Fruit fly (Drosophila melanogaster) Kc167 (cell line): ENCODE measurements around the gene Hph.

Source experiments
- Myc ChIP-seq: fragments of >200 bp; optimal IDR thresholded peaks from 2 replicates; lab custom pipeline; 2017; ENCODE audit warnings: missing external identifiers
- Sin3A ChIP-seq: fragments of >200 bp; optimal IDR thresholded peaks from 2 replicates; lab custom pipeline; 2018; ENCODE audit warnings: missing external identifiers
- h ChIP-seq: fragments of >200 bp; optimal IDR thresholded peaks from 3 replicates; lab custom pipeline; 2018; ENCODE audit warnings: missing external identifiers
- insv ChIP-seq: fragments of >200 bp; optimal IDR thresholded peaks from 3 replicates; lab custom pipeline; 2018; ENCODE audit warnings: missing external identifiers
- psq ChIP-seq: fragments of >200 bp; optimal IDR thresholded peaks from 2 replicates; lab custom pipeline; 2017; ENCODE audit warnings: missing external identifiers
- ttk ChIP-seq: sonication (Bioruptor generic); optimal IDR thresholded peaks from 2 replicates; lab custom pipeline; 2017; ENCODE audit warnings: missing external identifiers

The Hph gene

DNA sequence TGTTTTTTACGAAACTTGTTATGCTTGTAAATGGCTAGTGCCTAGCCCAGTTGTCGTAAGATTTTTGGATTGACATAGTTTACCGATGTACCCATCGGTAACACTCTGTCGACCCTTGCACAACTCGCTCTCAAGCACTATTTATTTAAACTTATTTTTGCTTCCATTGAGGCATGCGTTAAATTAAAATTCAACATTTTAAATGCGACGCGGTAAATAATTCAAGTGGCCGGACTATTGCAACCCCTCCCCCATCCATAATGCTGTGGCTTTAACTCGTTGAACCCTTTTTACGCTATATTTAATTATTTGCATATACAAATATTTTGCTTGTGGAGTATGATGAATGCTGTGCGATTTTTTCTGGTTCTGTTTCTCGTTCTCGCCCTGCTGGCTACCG lies 7.5 kb upstream of the Hph start:
- no peak for TF ChIP-seq h (lab: Kevin White, UChicago)
- no peak for TF ChIP-seq psq (lab: Kevin White, UChicago)
- TF ChIP-seq insv (lab: Kevin White, UChicago): no peak
- TF ChIP-seq Myc (lab: Kevin White, UChicago): no peak
- no peak for TF ChIP-seq ttk (lab: Kevin White, UChicago)
- no peak for TF ChIP-seq Sin3A (lab: Kevin White, UChicago)

DNA sequence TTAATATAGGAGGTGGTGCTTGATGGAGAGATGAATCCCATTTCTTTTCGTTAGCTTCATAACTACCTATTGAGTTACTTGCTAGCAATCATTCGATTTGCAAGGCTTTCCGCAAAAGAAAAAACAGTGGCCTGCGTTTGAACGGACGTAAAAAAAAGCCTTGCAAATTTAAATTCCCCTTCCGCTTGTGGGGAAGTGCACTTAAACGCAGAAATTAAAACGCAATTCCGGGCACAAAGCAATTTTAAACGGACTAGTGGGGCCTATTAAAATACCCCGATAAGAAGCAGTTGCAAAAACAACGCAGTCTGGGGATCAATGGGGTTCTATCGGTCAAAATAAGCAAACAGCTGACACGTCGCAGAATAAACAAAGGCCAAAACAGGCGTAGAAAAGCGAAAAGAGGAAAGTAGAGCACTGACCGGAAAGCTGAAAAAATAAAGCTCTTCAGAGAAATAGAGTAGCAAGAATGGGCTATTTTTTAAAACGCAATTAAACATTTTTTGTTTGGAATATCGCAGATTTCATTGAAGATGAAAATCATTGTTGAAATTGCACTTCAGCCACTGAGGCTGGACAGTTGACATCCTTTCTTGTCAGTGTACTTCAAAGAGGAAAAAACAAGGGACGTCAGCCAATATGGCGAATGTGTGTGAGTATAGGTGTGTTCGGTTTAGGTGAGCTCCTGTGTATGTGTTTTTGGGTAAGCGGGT lies 6.2 kb upstream of the Hph start:
- no peak for TF ChIP-seq ttk (lab: Kevin White, UChicago)
- TF ChIP-seq h (lab: Kevin White, UChicago): no peak
- TF ChIP-seq insv (lab: Kevin White, UChicago): no peak
- TF ChIP-seq psq (lab: Kevin White, UChicago): no peak
- TF ChIP-seq Sin3A (lab: Kevin White, UChicago): no peak
- TF ChIP-seq Myc (lab: Kevin White, UChicago): no peak

DNA sequence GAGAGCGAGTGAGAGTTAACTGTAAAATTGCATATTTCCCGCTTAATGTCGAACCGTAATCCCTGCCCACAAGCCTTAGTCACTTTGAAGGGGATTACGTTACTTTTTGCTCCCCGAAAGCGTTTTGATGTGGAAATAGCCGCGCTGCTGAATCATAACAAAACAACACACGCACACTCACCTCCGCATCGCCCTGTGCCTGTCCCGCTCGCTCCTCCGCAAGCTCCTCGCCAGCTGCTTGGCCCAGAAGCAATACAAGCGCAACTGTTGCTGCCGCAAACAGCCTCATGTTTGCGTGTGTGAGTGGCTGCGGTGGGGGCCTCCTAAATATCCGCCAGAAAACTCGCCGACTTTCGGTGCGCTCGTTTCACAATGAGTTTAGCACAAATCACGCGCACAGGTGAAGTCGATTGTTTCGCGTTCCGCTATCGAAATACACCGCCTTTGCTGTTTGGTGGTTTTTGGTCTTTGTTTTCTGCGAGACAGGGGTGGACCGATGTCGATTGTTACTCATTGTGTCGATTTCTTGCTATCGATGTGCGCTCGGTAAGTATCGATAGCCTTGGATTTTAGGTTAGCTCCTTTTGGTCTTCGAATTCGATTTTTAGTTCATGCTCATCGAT lies 5.5 kb upstream of the Hph start, which contains the start of gene CtsF:
Gene CtsF, minus strand, starts transcription at position 503 of the 623 bp plus-strand sequence.
- TF ChIP-seq psq (lab: Kevin White, UChicago): no peak
- TF ChIP-seq h (lab: Kevin White, UChicago): no peak
- no peak for TF ChIP-seq ttk (lab: Kevin White, UChicago)
- TF ChIP-seq Myc (lab: Kevin White, UChicago): no peak
- TF ChIP-seq insv (lab: Kevin White, UChicago): no peak
- TF ChIP-seq Sin3A (lab: Kevin White, UChicago): no peak

DNA sequence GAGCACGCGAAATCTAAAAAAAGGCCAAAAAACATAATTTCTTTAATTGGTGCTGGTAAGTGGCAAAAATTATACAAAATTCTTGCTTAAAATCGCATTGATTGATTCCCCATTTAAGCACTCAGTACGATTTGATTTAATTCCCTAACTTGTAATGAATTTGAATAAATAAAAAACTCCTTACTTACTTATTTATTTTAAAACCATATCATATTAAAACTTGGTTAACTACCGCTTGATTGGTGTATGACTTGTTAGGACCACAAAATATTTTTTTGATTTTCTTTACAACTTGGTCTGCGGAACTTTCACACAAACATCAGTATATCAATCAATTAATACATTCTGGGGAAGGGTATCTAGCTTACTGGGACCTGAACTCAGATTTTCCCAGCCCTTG lies 4.0 kb upstream of the Hph start, which contains the start of gene CG1113:
Gene CG1113, plus strand, starts transcription at position 301 of the 400 bp plus-strand sequence.
- TF ChIP-seq psq (lab: Kevin White, UChicago) (no peak), Sin3A (lab: Kevin White, UChicago) (no peak), h (lab: Kevin White, UChicago) (no peak), ttk (lab: Kevin White, UChicago) (no peak), Myc (lab: Kevin White, UChicago) (no peak), insv (lab: Kevin White, UChicago) (no peak)

DNA sequence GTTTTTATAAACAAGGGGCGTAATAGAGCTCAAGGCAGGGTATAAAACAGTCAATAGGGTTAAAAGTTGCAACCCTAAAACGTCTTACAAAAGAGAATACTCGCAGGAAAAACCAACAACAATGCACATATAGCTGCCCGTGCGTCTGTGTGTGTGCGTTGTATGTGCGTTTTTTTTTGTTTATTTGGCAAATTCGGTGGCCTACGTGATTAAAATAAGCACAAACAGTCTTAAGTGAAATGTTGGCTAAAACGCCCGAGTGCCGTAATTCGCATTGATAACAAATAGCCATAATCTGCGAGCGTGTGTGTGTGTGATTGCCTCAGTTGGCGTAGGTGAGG lies 280 bp downstream of the Hph start:
- TF ChIP-seq insv (lab: Kevin White, UChicago) (no peak), Sin3A (lab: Kevin White, UChicago) (no peak), psq (lab: Kevin White, UChicago) (no peak), h (lab: Kevin White, UChicago) (no peak)

DNA sequence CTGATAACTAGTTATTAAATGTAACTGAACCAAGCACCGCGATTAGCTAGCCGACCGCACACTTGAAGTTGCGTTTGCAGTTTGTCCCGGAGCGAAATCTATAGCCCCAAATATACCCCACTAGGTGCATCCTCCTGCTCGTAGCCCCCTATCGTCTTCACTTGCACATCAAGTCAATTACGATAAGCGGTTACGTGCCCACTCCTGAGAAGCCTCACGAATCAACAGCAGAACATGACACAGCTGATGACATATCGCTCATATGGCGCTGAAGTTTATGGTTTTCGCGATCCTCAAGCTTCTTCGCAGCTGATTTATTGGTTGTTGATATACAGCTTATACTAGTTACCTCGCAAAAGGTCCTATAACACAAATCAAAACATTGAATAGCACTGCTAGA lies 4.4 kb downstream of the Hph start:
- TF ChIP-seq psq (lab: Kevin White, UChicago) (no peak), ttk (lab: Kevin White, UChicago) (no peak), Myc (lab: Kevin White, UChicago) (no peak), h (lab: Kevin White, UChicago) (no peak), Sin3A (lab: Kevin White, UChicago) (no peak), insv (lab: Kevin White, UChicago) (no peak)

DNA sequence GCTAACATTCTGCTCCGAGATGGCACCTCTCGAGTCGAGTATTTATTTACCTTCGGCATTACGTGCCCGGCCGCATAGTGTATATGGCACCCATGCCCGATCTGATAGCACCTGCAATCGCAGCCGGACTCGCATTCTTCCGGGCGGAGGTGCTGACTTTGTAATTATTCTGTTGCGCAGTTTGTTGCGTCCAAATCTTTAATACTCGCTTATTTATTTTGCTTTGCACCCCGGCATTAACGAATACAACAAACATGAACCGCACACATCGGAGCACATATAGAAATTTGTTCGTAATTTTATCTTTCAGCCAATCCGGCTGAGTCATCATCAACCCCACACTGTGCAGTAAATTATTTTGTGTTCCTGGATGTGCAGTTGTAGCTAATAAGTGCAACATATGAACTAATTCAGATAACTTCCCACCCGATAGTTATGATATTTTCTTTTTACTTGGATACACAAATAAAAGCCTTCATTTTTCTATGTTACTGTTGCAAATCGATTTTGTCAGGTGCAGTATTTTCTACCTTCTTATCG lies 5.2 kb downstream of the Hph start:
- TF ChIP-seq insv (lab: Kevin White, UChicago) (no peak), psq (lab: Kevin White, UChicago) (no peak), Myc (lab: Kevin White, UChicago) (no peak), ttk (lab: Kevin White, UChicago) (no peak), Sin3A (lab: Kevin White, UChicago) (no peak), h (lab: Kevin White, UChicago) (no peak)

DNA sequence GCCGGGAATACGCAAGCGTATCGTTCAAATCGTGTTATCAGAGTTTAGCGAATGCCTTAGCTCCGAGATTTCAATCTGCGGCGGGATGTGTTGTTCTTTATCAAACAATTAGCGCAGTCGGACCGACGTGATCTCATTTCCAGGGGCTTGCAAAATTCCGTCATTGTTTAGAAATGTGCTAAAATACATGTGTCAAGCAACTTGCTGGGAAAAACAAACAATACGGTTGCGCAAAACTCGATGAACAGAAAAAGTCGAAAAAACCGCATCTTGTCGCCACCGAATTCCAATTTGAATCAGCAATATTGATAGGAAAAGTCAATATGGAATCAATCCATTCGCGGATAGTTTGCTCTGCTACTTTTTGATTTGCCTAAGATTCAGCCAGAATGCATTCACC lies 5.8 kb downstream of the Hph start, which contains the start of gene Tim17a2:
Gene Tim17a2, minus strand, starts transcription at position 101 of the 400 bp plus-strand sequence.
- no peak for TF ChIP-seq h (lab: Kevin White, UChicago)
- TF ChIP-seq Sin3A (lab: Kevin White, UChicago): no peak
- TF ChIP-seq psq (lab: Kevin White, UChicago): no peak
- TF ChIP-seq insv (lab: Kevin White, UChicago): no peak
- TF ChIP-seq Myc (lab: Kevin White, UChicago): no peak
- TF ChIP-seq ttk (lab: Kevin White, UChicago): no peak

DNA sequence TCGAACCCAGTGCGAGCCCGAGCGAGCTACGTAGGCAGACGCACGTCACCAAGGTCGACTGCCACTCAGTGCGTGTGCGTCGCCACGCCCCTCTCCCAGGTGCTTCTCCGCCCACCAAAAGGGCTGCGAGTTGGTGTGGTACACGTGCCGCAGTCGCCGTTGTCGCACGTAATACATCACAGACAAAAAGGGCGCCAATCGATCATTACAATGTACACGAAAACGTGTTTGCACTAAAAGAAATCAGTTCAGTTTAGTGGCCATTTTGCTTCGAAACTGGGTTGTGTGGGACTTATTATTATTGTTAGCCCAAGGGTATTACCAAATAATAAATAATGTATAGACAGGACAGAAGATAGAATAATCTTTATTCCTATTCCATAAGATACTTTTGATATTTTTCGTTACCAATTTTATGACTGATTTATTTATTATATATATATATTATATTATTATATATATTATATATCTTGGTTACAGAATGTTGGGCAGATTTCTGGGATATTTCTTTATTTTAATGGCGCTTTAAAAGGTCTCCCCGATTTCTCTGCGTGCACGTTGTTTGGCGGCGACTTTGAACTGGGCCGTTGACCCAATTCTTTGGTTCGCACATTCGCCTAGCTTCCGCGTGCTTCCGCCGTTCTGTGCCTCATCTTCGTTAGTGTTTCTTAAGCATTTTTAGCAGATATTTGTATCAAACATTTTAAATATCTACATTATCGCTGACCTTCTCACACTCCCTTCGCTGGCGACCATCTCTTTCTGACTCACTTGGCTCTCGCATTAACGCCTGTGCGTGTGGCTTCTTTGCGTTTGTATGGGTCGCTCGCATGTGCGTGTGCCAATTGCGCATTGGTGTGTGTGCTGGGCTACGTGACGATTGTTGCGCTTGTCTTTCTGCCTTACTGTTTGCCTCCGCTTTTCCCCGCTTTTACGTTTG lies 6.7 kb downstream of the Hph start:
- TF ChIP-seq insv (lab: Kevin White, UChicago): no peak
- no peak for TF ChIP-seq h (lab: Kevin White, UChicago)
- TF ChIP-seq Sin3A (lab: Kevin White, UChicago): no peak
- TF ChIP-seq Myc (lab: Kevin White, UChicago): no peak
- TF ChIP-seq ttk (lab: Kevin White, UChicago): no peak
- no peak for TF ChIP-seq psq (lab: Kevin White, UChicago)
